Worm (Caenorhabditis elegans) whole organism, L4/young adult: Measurements from ENCODE around the gene fbxa-174.

Experiments
- dao-5 ChIP-seq: sonication (generic microtip); optimal IDR thresholded peaks from 2 replicates; lab custom pipeline; 2016; ENCODE audit warnings: missing genotype, missing genetic modification characterization, moderate library complexity, missing compliant biosample characterization
- him-1 ChIP-seq: sonication (generic microtip); optimal IDR thresholded peaks from 2 replicates; lab custom pipeline; 2016; ENCODE audit warnings: missing genotype, missing genetic modification reagents, missing genetic modification characterization, missing compliant biosample characterization

DNA sequence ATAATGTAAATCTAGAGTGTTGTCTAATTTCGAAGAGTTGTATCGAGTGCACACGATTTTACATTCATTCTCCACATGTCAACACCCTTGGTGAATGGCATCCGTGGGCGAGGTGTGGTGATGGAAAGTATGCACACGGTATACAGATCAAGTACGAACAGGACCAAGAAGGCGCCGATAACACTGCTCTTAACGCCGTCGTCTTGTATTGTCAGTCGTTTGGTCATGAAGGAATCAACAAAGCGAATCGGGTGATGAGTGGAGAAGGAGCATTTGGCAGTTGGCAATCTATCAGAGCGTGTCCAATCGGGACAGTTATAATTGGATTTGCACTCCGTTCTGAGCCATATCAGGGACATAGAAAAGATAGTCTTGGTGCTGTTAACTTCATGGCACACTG lies 25.1 kb downstream of the fbxa-174 start:
- TF ChIP-seq him-1 (tag; lab: Kevin White, UChicago): no peak
- no peak for TF ChIP-seq dao-5
